Fruit fly (Drosophila melanogaster) whole organism, adult: Measurements from ENCODE around the gene CG8173.

ENCODE experiments used
- CG11617 ChIP-seq: fragments of 200-800 bp; sonication (Bioruptor generic); optimal IDR thresholded peaks from 2 replicates; lab custom pipeline; 2017; ENCODE audit warnings: mild to moderate bottlenecking, missing biosample characterization, missing genetic modification reagents, missing genetic modification characterization
- CG12768 ChIP-seq: fragments of 200-800 bp; sonication (Bioruptor generic); optimal IDR thresholded peaks from 2 replicates; lab custom pipeline; 2017; ENCODE audit warnings: missing biosample characterization, missing genetic modification characterization, mild to moderate bottlenecking, moderate library complexity, missing genetic modification reagents
- CG14711 ChIP-seq: fragments of 200-800 bp; sonication (Bioruptor generic); optimal IDR thresholded peaks from 2 replicates; lab custom pipeline; 2018; ENCODE audit warnings: missing biosample characterization, mild to moderate bottlenecking, missing genetic modification characterization, moderate library complexity
- CG1620 ChIP-seq: fragments of 200-800 bp; sonication (Bioruptor generic); optimal IDR thresholded peaks from 2 replicates; lab custom pipeline; 2016; ENCODE audit warnings: missing biosample characterization, missing genetic modification characterization
- CG33017 ChIP-seq: fragments of 200-800 bp; sonication (Bioruptor generic); optimal IDR thresholded peaks from 2 replicates; lab custom pipeline; 2018; ENCODE audit warnings: missing biosample characterization, mild to moderate bottlenecking, missing genetic modification characterization, moderate library complexity
- CG5204 ChIP-seq: fragments of 200-800 bp; sonication (Bioruptor generic); optimal IDR thresholded peaks from 2 replicates; lab custom pipeline; 2016; ENCODE audit warnings: missing biosample characterization, missing genetic modification characterization
- CG7045 ChIP-seq: fragments of 200-800 bp; sonication (Bioruptor generic); optimal IDR thresholded peaks from 2 replicates; lab custom pipeline; 2017; ENCODE audit warnings: missing biosample characterization, mild to moderate bottlenecking, missing genetic modification characterization
- CG7101 ChIP-seq: fragments of 200-800 bp; sonication (Bioruptor generic); optimal IDR thresholded peaks from 2 replicates; lab custom pipeline; 2018; ENCODE audit warnings: missing biosample characterization, mild to moderate bottlenecking, missing genetic modification characterization, moderate library complexity
- Clk ChIP-seq: fragments of 200-800 bp; sonication (Bioruptor generic); optimal IDR thresholded peaks from 2 replicates; lab custom pipeline; 2017; ENCODE audit warnings: missing biosample characterization, missing genetic modification characterization
- Crg-1 ChIP-seq: fragments of 200-800 bp; sonication (Bioruptor generic); optimal IDR thresholded peaks from 2 replicates; lab custom pipeline; 2016; ENCODE audit warnings: missing biosample characterization, missing genetic modification characterization
- Hr96 ChIP-seq: fragments of 200-800 bp; sonication (Bioruptor generic); optimal IDR thresholded peaks from 2 replicates; lab custom pipeline; 2016; ENCODE audit warnings: missing biosample characterization, missing genetic modification characterization
- Mnt ChIP-seq: fragments of 200-800 bp; sonication (Bioruptor generic); optimal IDR thresholded peaks from 2 replicates; lab custom pipeline; 2016; ENCODE audit warnings: missing biosample characterization, mild to moderate bottlenecking, missing genetic modification characterization
- bab1 ChIP-seq: fragments of 200-800 bp; sonication (Bioruptor generic); optimal IDR thresholded peaks from 3 replicates; lab custom pipeline; 2019; ENCODE audit warnings: missing biosample characterization, mild to moderate bottlenecking, missing genetic modification characterization, moderate library complexity
- cic ChIP-seq: fragments of 200-800 bp; sonication (Bioruptor generic); optimal IDR thresholded peaks from 2 replicates; lab custom pipeline; 2017; ENCODE audit warnings: missing biosample characterization, mild to moderate bottlenecking, missing genetic modification characterization, moderate library complexity
- cnc ChIP-seq, 2 experiments: fragments of >200 bp; optimal IDR thresholded peaks; 2 replicates each; lab custom pipeline; 2017
- kay ChIP-seq: fragments of 200-800 bp; sonication (Bioruptor generic); peaks from one replicate; lab custom pipeline; 2016; ENCODE audit warnings: missing biosample characterization, missing genetic modification characterization, borderline replicate concordance
- ovo ChIP-seq: fragments of 200-800 bp; sonication (Bioruptor generic); optimal IDR thresholded peaks from 2 replicates; lab custom pipeline; 2016; ENCODE audit warnings: missing biosample characterization, missing genetic modification characterization
- pad ChIP-seq: fragments of 200-800 bp; sonication (Bioruptor generic); optimal IDR thresholded peaks from 3 replicates; lab custom pipeline; 2017; ENCODE audit warnings: missing biosample characterization, missing genetic modification characterization, mild to moderate bottlenecking, moderate library complexity, missing genetic modification reagents
- tj ChIP-seq: fragments of 200-800 bp; sonication (Bioruptor generic); optimal IDR thresholded peaks from 3 replicates; lab custom pipeline; 2017; ENCODE audit warnings: missing biosample characterization, mild to moderate bottlenecking, missing genetic modification characterization, moderate library complexity
- toe ChIP-seq: fragments of 200-800 bp; sonication (Bioruptor generic); optimal IDR thresholded peaks from 2 replicates; lab custom pipeline; 2016; ENCODE audit warnings: missing biosample characterization, missing genetic modification characterization

Gene CG8173

DNA sequence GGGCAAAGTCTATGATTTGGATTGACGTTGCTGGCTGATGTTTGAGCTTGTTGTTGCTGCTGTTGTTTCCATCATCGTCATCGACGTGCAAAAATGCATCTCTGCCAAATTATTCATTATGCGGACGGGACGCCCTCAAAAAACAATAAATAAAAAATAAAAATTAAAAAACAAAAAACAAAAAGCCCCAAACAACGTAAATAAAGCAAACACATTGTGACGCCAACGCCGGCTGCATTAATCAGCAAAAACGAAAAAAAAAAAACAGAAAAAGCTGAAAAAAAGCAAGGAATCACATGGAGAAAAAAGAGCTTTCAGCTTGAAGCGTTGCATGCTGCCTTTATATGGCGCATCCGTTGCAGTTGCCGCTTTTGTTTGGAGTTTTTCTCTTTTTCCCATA is 22.6 kb upstream of the CG8173 start:
- TF ChIP-seq CG7101 (no peak), tj (GFP tag; lab: Kevin White, UChicago) (peak; percentile 11), kay (GFP tag; lab: Kevin White, UChicago) (peak; percentile 36)

DNA sequence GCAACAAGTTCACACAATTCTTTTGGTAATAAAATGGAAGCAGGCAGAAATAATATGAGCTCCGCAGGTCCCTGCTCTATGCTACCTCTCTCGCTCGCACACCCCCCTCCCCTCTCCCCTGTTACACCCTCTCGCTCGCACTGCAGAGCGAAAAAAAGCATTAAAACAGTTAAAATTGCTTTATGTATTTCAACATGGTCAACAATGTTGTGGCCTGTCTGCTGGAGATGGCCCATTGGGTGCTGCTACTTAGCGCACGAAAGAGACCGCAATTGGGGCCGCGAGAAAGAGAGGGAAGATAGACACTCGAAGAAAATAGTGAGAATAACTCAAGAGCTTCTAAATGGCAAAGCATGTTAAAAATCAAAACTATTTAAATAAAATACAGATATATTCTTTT is 18.9 kb upstream of the CG8173 start:
- TF ChIP-seq tj (GFP tag; lab: Kevin White, UChicago): no peak
- TF ChIP-seq Hr96 (GFP tag; lab: Kevin White, UChicago): no peak
- TF ChIP-seq Crg-1 (GFP tag; lab: Kevin White, UChicago): no peak
- no peak for TF ChIP-seq CG7045 (GFP tag; lab: Kevin White, UChicago)
- TF ChIP-seq CG1620: no peak
- TF ChIP-seq CG11617 (GFP tag; lab: Kevin White, UChicago): no peak
- TF ChIP-seq CG33017 (tag; lab: Kevin White, UChicago): no peak
- TF ChIP-seq pad (GFP tag; lab: Kevin White, UChicago): no peak
- no peak for TF ChIP-seq ovo

DNA sequence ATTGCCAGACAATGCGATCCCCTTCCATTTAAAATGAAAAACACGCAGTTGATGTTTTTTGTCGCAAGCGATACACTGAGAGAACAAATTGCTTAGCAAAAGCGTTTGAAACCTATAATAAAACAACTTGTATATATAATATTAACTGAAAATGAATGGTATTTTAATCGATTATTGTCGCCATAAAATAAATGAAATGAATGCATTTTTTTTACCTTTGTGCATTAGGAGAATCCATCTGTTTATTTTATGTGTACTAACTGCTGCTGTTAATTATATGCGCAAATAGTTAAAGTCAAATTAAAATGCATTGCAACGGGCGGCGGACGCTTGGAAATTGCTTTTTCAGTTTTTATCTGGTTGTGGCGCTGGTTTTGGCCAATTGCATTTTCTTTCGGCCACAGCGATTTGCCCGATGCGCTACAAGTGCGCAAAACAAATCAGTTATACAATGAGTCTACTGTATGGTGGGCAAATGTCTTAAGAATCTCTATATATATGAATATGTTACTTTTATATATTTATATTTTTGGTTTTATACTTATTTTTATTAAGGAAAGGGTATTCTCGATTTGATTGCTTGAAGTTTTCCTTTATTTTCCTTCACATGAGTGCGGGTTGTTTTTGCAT is 17.2 kb upstream of the CG8173 start:
- no peak for TF ChIP-seq Clk (GFP tag; lab: Kevin White, UChicago)
- TF ChIP-seq Crg-1 (GFP tag; lab: Kevin White, UChicago): no peak
- peak; percentile 6 for TF ChIP-seq CG5204 (GFP tag; lab: Kevin White, UChicago)
- peak; percentile 64 for TF ChIP-seq CG7101
- TF ChIP-seq CG7045 (GFP tag; lab: Kevin White, UChicago): peak; percentile 27
- no peak for TF ChIP-seq CG1620
- no peak for TF ChIP-seq Mnt (GFP tag; lab: Kevin White, UChicago)
- TF ChIP-seq CG12768 (GFP tag; lab: Kevin White, UChicago): no peak
- TF ChIP-seq Hr96 (GFP tag; lab: Kevin White, UChicago): peak; percentile 58
- no peak for TF ChIP-seq bab1 (GFP tag; lab: Kevin White, UChicago)
- peak; percentile 74 for TF ChIP-seq CG14711
- TF ChIP-seq CG33017 (tag; lab: Kevin White, UChicago): peak; percentile 52
- no peak for TF ChIP-seq kay (GFP tag; lab: Kevin White, UChicago)
- no peak for TF ChIP-seq tj (GFP tag; lab: Kevin White, UChicago)
- no peak for TF ChIP-seq cnc (optimal IDR thresholded peaks at IDR 0.05; lab: Kevin White, UChicago)
- TF ChIP-seq ovo: no peak
- TF ChIP-seq toe (GFP tag; lab: Kevin White, UChicago): no peak
- TF ChIP-seq cic: no peak
- peak; percentile 49 for TF ChIP-seq CG11617 (GFP tag; lab: Kevin White, UChicago)
- peak; percentile 13 for TF ChIP-seq pad (GFP tag; lab: Kevin White, UChicago)

DNA sequence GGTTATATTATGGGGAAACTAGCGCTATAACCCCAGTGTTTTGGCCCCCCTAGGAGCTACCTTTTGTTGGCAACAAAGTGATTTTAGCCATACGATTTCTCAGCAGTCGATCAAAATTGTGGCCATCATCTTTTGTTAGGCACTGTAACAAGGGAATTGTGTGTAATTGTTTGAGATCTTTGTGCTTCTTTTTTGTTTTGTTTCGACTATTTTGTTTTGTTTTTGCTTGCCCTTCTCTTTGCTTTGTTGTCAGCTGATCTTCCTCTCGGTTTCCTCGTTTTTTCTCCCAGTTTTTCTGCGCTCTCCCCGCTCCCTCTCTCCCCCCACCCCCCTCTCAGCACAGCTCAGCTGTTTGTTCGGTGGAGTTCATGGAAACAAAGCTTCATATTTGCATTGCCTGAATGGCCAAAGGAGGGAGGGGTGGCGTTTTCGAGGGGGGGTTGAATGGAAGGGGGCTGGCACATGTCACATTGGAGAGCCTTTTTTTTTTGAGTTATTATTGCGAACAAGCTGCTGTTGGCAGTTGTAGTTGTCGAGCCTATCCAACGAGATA is 16.6 kb upstream of the CG8173 start:
- TF ChIP-seq pad (GFP tag; lab: Kevin White, UChicago) (no peak), tj (GFP tag; lab: Kevin White, UChicago) (no peak), ovo (no peak), cnc (optimal IDR thresholded peaks at IDR 0.05; lab: Kevin White, UChicago) (no peak), Clk (GFP tag; lab: Kevin White, UChicago) (no peak), CG14711 (no peak), CG1620 (no peak), CG5204 (GFP tag; lab: Kevin White, UChicago) (no peak), kay (GFP tag; lab: Kevin White, UChicago) (no peak), CG7045 (GFP tag; lab: Kevin White, UChicago) (no peak), toe (GFP tag; lab: Kevin White, UChicago) (no peak), CG7101 (no peak), Hr96 (GFP tag; lab: Kevin White, UChicago) (no peak), CG12768 (GFP tag; lab: Kevin White, UChicago) (no peak), Crg-1 (GFP tag; lab: Kevin White, UChicago) (no peak), Mnt (GFP tag; lab: Kevin White, UChicago) (no peak)

DNA sequence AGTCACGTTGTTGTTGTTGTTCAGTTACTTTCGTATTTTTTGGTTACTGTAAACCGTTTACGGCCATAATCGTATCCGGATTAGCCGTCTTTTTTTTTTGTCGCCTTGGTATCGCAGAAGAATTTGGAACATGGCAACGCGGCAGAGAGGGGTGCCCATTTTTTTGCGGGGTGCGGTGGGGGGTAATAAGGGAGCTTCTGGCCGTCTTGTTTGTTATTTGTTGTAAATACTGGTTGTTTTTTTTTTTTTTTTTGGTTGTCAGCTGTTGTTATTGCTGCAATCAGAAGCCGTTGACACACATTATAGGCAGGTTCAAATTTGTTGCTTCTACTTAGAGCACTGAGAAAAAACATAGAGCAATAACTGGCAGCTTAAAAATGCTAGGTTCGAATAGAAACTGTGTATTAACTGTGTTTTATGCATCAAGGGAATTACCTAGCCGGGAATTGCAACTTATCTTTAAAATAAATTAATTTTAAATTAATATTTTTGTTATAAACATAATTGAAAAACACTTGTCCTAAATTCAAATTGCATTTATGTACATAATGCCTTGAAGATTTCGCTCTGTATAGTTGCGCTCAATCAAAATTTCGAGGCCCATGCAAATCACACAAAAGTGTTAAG is 14.9 kb upstream of the CG8173 start:
- TF ChIP-seq kay (GFP tag; lab: Kevin White, UChicago): no peak
- no peak for TF ChIP-seq CG5204 (GFP tag; lab: Kevin White, UChicago)
- TF ChIP-seq cnc (optimal IDR thresholded peaks at IDR 0.05; lab: Kevin White, UChicago): no peak
- no peak for TF ChIP-seq CG7101

DNA sequence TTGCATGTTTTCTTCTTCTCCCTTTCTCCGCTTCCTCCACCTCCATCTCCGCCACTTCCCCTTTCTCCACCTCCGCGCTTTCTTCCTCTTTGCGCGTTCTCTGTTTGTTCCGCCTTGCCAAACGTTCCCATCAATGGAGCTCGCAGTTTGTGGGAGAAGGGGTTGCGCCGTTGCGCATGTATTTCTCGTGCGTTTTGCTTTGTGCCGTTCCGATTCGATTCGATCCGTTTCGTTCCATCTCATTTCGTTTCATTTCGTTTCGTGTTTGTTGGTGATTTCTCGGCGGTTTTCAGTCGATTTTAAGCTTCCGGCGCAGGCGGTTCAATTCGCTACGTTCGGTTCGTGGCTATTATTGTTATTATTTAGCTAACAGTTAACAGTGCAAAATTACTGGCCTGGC is 13.5 kb upstream of the CG8173 start:
- no peak for TF ChIP-seq toe (GFP tag; lab: Kevin White, UChicago)
- no peak for TF ChIP-seq CG7045 (GFP tag; lab: Kevin White, UChicago)
- peak; percentile 46 for TF ChIP-seq pad (GFP tag; lab: Kevin White, UChicago)
- TF ChIP-seq Clk (GFP tag; lab: Kevin White, UChicago): no peak
- peak; percentile 74 for TF ChIP-seq Mnt (GFP tag; lab: Kevin White, UChicago)
- TF ChIP-seq Hr96 (GFP tag; lab: Kevin White, UChicago): no peak
- no peak for TF ChIP-seq ovo
- TF ChIP-seq CG14711: no peak
- no peak for TF ChIP-seq cnc (optimal IDR thresholded peaks at IDR 0.05; lab: Kevin White, UChicago)
- no peak for TF ChIP-seq CG11617 (GFP tag; lab: Kevin White, UChicago)
- peak; percentile 39 for TF ChIP-seq bab1 (GFP tag; lab: Kevin White, UChicago)
- TF ChIP-seq CG33017 (tag; lab: Kevin White, UChicago): no peak
- peak; percentile 88 for TF ChIP-seq cic
- peak; percentile 32 for TF ChIP-seq CG7101
- no peak for TF ChIP-seq kay (GFP tag; lab: Kevin White, UChicago)
- TF ChIP-seq Crg-1 (GFP tag; lab: Kevin White, UChicago): no peak
- TF ChIP-seq CG12768 (GFP tag; lab: Kevin White, UChicago): no peak
- TF ChIP-seq CG1620: peak; percentile 3
- no peak for TF ChIP-seq CG5204 (GFP tag; lab: Kevin White, UChicago)
- peak; percentile 13 for TF ChIP-seq tj (GFP tag; lab: Kevin White, UChicago)
